Worm (Caenorhabditis elegans) whole organism, early embryonic: ENCODE measurements around the gene F35E8.1.

Experiments
- B0310.2 ChIP-seq: sonication (generic microtip); optimal IDR thresholded peaks from 2 replicates; lab custom pipeline; 2016; ENCODE audit warnings: mild to moderate bottlenecking, missing genetic modification characterization, missing compliant biosample characterization
- ama-1 ChIP-seq: fragments of 150-350 bp; optimal IDR thresholded peaks from 2 replicates; lab custom pipeline; 2014
- flt-1 ChIP-seq: fragments of 200-800 bp; sonication (Bioruptor generic); IDR thresholded peaks from 2 replicates; pipeline ENCODE4 v1.3.6; 2022; ENCODE audit warnings: missing genetic modification characterization, missing compliant biosample characterization
- hmg-4 ChIP-seq: fragments of 200-800 bp; sonication (Bioruptor generic); optimal IDR thresholded peaks from 2 replicates; lab custom pipeline; 2018; ENCODE audit warnings: mild to moderate bottlenecking, missing genetic modification characterization, missing compliant biosample characterization

ce11 chrV:15914774-15915173, 9.3 kb upstream of the F35E8.1 start:
- TF ChIP-seq flt-1 (GFP tag; lab: Robert Waterston, UW) (no peak), B0310.2 (tag; lab: Kevin White, UChicago) (no peak), hmg-4 (GFP tag; lab: Kevin White, UChicago) (no peak), ama-1 (lab: Kevin White, UChicago) (no peak)
